Worm (Caenorhabditis elegans): Measurements from ENCODE around the gene F57H12.6.

DNA sequence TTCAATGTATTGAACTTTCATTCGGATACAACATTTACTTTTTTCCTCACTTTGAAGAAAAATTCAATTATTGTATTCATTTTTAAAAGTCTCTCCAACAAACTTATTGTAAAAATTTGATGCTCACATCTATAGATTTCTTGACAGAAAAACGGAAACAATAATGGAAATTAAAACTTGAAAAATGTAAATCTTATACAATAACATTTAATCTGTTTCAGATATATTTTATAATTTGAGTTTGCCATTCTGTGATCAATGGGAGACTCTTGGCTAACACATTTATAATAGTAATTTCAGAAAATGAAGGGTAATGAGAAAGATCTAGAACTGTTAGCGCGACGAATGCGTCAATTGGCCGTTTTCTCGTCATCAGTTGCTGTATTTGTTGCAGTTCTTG is 12.3 kb upstream of the F57H12.6 start, which contains the start of gene col-115:
- TF ChIP-seq B0310.2 (tag; optimal IDR thresholded peaks at IDR 0.05) (no peak), ama-1 (optimal IDR thresholded peaks at IDR 0.05) (no peak), scrt-1 (GFP tag; IDR thresholded peaks at IDR 0.05) (no peak), F13C5.2 (tag; optimal IDR thresholded peaks at IDR 0.05) (no peak), pes-1 (GFP tag; IDR thresholded peaks at IDR 0.05) (no peak), aly-1 (tag; optimal IDR thresholded peaks at IDR 0.05) (no peak), ceh-36 (tag; optimal IDR thresholded peaks at IDR 0.05) (no peak), flt-1 (GFP tag; IDR thresholded peaks at IDR 0.05) (no peak), hmg-4 (GFP tag; optimal IDR thresholded peaks at IDR 0.05) (no peak), ceh-13 (GFP tag; optimal IDR thresholded peaks at IDR 0.05) (no peak), ets-7 (tag; optimal IDR thresholded peaks at IDR 0.05) (no peak), tra-4 (tag; optimal IDR thresholded peaks at IDR 0.05) (no peak), tbx-37 (GFP tag; conservative IDR thresholded peaks at IDR 0.05) (no peak)

All from whole organism, early embryonic.